Fruit fly (Drosophila melanogaster) whole organism, embryonic: Measurements from ENCODE around the gene CG32413.

Experiments used
- Awh ChIP-seq: fragments of 200-800 bp; sonication (Bioruptor generic); IDR thresholded peaks from 2 replicates; pipeline ENCODE4, ENCODE4 v1.3.6; 2022; ENCODE audit warnings: missing biosample characterization, missing genetic modification characterization
- BEAF-32 ChIP-seq: fragments of 200-800 bp; sonication (Bioruptor generic); optimal IDR thresholded peaks from 3 replicates; lab custom pipeline; 2017; ENCODE audit warnings: missing biosample characterization, missing genetic modification characterization, mild to moderate bottlenecking, moderate library complexity, missing genetic modification reagents
- Bdp1 ChIP-seq: fragments of 200-800 bp; sonication (Bioruptor generic); optimal IDR thresholded peaks from 3 replicates; lab custom pipeline; 2016; ENCODE audit warnings: missing biosample characterization, missing genetic modification characterization
- C15 ChIP-seq: fragments of 200-800 bp; sonication (Bioruptor generic); IDR thresholded peaks from 3 replicates; pipeline ENCODE4 v1.3.6; 2022; ENCODE audit warnings: missing biosample characterization, missing genetic modification characterization
- CG11085 ChIP-seq: fragments of 200-800 bp; sonication (Bioruptor generic); IDR thresholded peaks from 2 replicates; pipeline ENCODE4 v1.3.6; 2022; ENCODE audit warnings: missing biosample characterization, missing genetic modification characterization
- CG12219 ChIP-seq: fragments of 200-800 bp; sonication (Bioruptor generic); optimal IDR thresholded peaks from 3 replicates; lab custom pipeline; 2018; ENCODE audit warnings: missing biosample characterization, mild to moderate bottlenecking, missing genetic modification characterization
- CG12236 ChIP-seq: fragments of 200-800 bp; sonication (Bioruptor generic); optimal IDR thresholded peaks from 2 replicates; lab custom pipeline; 2016; ENCODE audit warnings: missing biosample characterization, missing genetic modification characterization
- CG13296 ChIP-seq: fragments of 200-800 bp; sonication (Bioruptor generic); optimal IDR thresholded peaks from 3 replicates; lab custom pipeline; 2018; ENCODE audit warnings: missing biosample characterization, mild to moderate bottlenecking, missing genetic modification characterization
- CG14860 ChIP-seq: fragments of 200-800 bp; sonication (Bioruptor generic); IDR thresholded peaks from 3 replicates; pipeline ENCODE4 v1.3.6; 2022; ENCODE audit warnings: missing biosample characterization, missing genetic modification characterization; ENCODE audit not compliant: partially characterized antibody
- CG15696 ChIP-seq: fragments of 200-800 bp; sonication (Bioruptor generic); optimal IDR thresholded peaks from 2 replicates; lab custom pipeline; 2019; ENCODE audit warnings: missing biosample characterization, mild to moderate bottlenecking, missing genetic modification characterization, moderate library complexity
- CG1647 ChIP-seq: fragments of 200-800 bp; sonication (Bioruptor generic); optimal IDR thresholded peaks from 3 replicates; lab custom pipeline; 2016; ENCODE audit warnings: missing biosample characterization, missing genetic modification characterization
- CG17186 ChIP-seq: fragments of 200-800 bp; sonication (Bioruptor generic); optimal IDR thresholded peaks from 3 replicates; lab custom pipeline; 2017; ENCODE audit warnings: missing biosample characterization, missing genetic modification reagents, missing genetic modification characterization
- CG1792 ChIP-seq: fragments of 200-800 bp; sonication (Bioruptor generic); optimal IDR thresholded peaks from 2 replicates; lab custom pipeline; 2016; ENCODE audit warnings: missing biosample characterization, missing genetic modification characterization
- CG18599 ChIP-seq: fragments of 200-800 bp; sonication (Bioruptor generic); optimal IDR thresholded peaks from 3 replicates; lab custom pipeline; 2017; ENCODE audit warnings: missing biosample characterization, missing genetic modification characterization, mild to moderate bottlenecking, moderate library complexity, missing genetic modification reagents
- CG18764 ChIP-seq: fragments of 200-800 bp; sonication (Bioruptor generic); optimal IDR thresholded peaks from 3 replicates; lab custom pipeline; 2016; ENCODE audit warnings: missing biosample characterization, missing genetic modification characterization
- CG2120 ChIP-seq: fragments of 200-800 bp; sonication (Bioruptor generic); optimal IDR thresholded peaks from 3 replicates; lab custom pipeline; 2016; ENCODE audit warnings: missing biosample characterization, missing genetic modification characterization
- CG2875 ChIP-seq: fragments of 200-800 bp; sonication (Bioruptor generic); optimal IDR thresholded peaks from 2 replicates; lab custom pipeline; 2017; ENCODE audit warnings: missing biosample characterization, mild to moderate bottlenecking, missing genetic modification characterization, missing genetic modification reagents
- CG3995 ChIP-seq: fragments of 200-800 bp; sonication (Bioruptor generic); optimal IDR thresholded peaks from 3 replicates; lab custom pipeline; 2016; ENCODE audit warnings: missing biosample characterization, missing genetic modification characterization
- CG6765 ChIP-seq: fragments of 200-800 bp; sonication (Bioruptor generic); optimal IDR thresholded peaks from 3 replicates; lab custom pipeline; 2017; ENCODE audit warnings: missing biosample characterization, mild to moderate bottlenecking, missing genetic modification characterization
- CG6854 ChIP-seq: fragments of 200-800 bp; sonication (Bioruptor generic); optimal IDR thresholded peaks from 3 replicates; lab custom pipeline; 2017; ENCODE audit warnings: missing biosample characterization, mild to moderate bottlenecking, missing genetic modification characterization
- CG7963 ChIP-seq: fragments of 200-800 bp; sonication (Bioruptor generic); IDR thresholded peaks from 3 replicates; pipeline ENCODE4 v1.3.6; 2022; ENCODE audit warnings: missing biosample characterization, missing genetic modification characterization; ENCODE audit not compliant: partially characterized antibody
- CG8765 ChIP-seq: fragments of 200-800 bp; sonication (Bioruptor generic); IDR thresholded peaks from 2 replicates; pipeline ENCODE4 v1.3.6; 2022; ENCODE audit warnings: missing biosample characterization, missing genetic modification characterization
- Dbx ChIP-seq: fragments of 200-800 bp; sonication (Bioruptor generic); IDR thresholded peaks from 3 replicates; pipeline ENCODE4 v1.3.6; 2022; ENCODE audit warnings: missing biosample characterization, missing genetic modification characterization
- Dek ChIP-seq: fragments of 200-800 bp; sonication (Bioruptor generic); optimal IDR thresholded peaks from 3 replicates; lab custom pipeline; 2019; ENCODE audit warnings: missing biosample characterization, mild to moderate bottlenecking, missing genetic modification characterization, moderate library complexity
- Kr ChIP-seq: fragments of 200-800 bp; sonication (Bioruptor generic); optimal IDR thresholded peaks from 2 replicates; lab custom pipeline; 2017; ENCODE audit warnings: missing biosample characterization, mild to moderate bottlenecking, missing genetic modification characterization
- Oaz ChIP-seq: fragments of 200-800 bp; sonication (Bioruptor generic); IDR thresholded peaks from 2 replicates; pipeline ENCODE4 v1.3.6; 2022; ENCODE audit warnings: missing biosample characterization, missing genetic modification characterization
- Pdp1 ChIP-seq, 2 experiments: fragments of 200-800 bp; sonication (Bioruptor generic); optimal IDR thresholded peaks; 3 replicates each; lab custom pipeline; 2016; ENCODE audit warnings: missing biosample characterization in 2 of 2, missing genetic modification characterization in 2 of 2, mild to moderate bottlenecking in 1 of 2, moderate library complexity in 1 of 2
- Spps ChIP-seq: fragments of 200-800 bp; sonication (Bioruptor generic); optimal IDR thresholded peaks from 2 replicates; lab custom pipeline; 2018; ENCODE audit warnings: missing biosample characterization, mild to moderate bottlenecking, missing genetic modification characterization
- Sry-β ChIP-seq: fragments of 200-800 bp; sonication (Bioruptor generic); optimal IDR thresholded peaks from 2 replicates; lab custom pipeline; 2018; ENCODE audit warnings: missing biosample characterization, mild to moderate bottlenecking, missing genetic modification characterization, moderate library complexity
- al ChIP-seq: fragments of 200-800 bp; sonication (Bioruptor generic); IDR thresholded peaks from 2 replicates; pipeline ENCODE4 v1.3.6; 2022; ENCODE audit warnings: missing biosample characterization, missing genetic modification characterization
- ap ChIP-seq: fragments of 200-800 bp; sonication (Bioruptor generic); IDR thresholded peaks from 2 replicates; pipeline ENCODE4 v1.3.6; 2022; ENCODE audit warnings: missing biosample characterization, missing genetic modification characterization
- ase ChIP-seq: fragments of 200-800 bp; sonication (Bioruptor generic); IDR thresholded peaks from 3 replicates; pipeline ENCODE4 v1.3.6; 2022; ENCODE audit warnings: missing biosample characterization, missing genetic modification characterization
- bigmax ChIP-seq: fragments of 200-800 bp; sonication (Bioruptor generic); optimal IDR thresholded peaks from 2 replicates; lab custom pipeline; 2018; ENCODE audit warnings: missing biosample characterization, mild to moderate bottlenecking, missing genetic modification characterization
- cg ChIP-seq: fragments of 200-800 bp; sonication (Bioruptor generic); optimal IDR thresholded peaks from 3 replicates; lab custom pipeline; 2019; ENCODE audit warnings: missing biosample characterization, mild to moderate bottlenecking, missing genetic modification characterization, moderate library complexity
- ci ChIP-seq: fragments of 200-800 bp; sonication (Bioruptor generic); IDR thresholded peaks from 3 replicates; pipeline ENCODE4 v1.3.6; 2022; ENCODE audit warnings: missing biosample characterization, missing genetic modification characterization
- dmrt99B ChIP-seq: fragments of 200-800 bp; sonication (Bioruptor generic); optimal IDR thresholded peaks from 2 replicates; lab custom pipeline; 2018; ENCODE audit warnings: missing biosample characterization, mild to moderate bottlenecking, missing genetic modification characterization, moderate library complexity
- fru ChIP-seq: fragments of >200 bp; optimal IDR thresholded peaks from 2 replicates; lab custom pipeline; 2017
- grn ChIP-seq: fragments of 200-800 bp; sonication (Bioruptor generic); optimal IDR thresholded peaks from 3 replicates; lab custom pipeline; 2017; ENCODE audit warnings: missing biosample characterization, missing genetic modification characterization
- gsb-n ChIP-seq: fragments of 200-800 bp; sonication (Bioruptor generic); optimal IDR thresholded peaks from 3 replicates; lab custom pipeline; 2018; ENCODE audit warnings: missing biosample characterization, mild to moderate bottlenecking, missing genetic modification characterization
- inv ChIP-seq: fragments of 200-800 bp; sonication (Bioruptor generic); IDR thresholded peaks from 2 replicates; pipeline ENCODE4 v1.3.6; 2022; ENCODE audit warnings: missing biosample characterization, missing genetic modification characterization; ENCODE audit not compliant: partially characterized antibody
- kah ChIP-seq: fragments of 200-800 bp; sonication (Bioruptor generic); optimal IDR thresholded peaks from 2 replicates; lab custom pipeline; 2018; ENCODE audit warnings: missing biosample characterization, mild to moderate bottlenecking, missing genetic modification characterization
- org-1 ChIP-seq: fragments of 200-800 bp; sonication (Bioruptor generic); optimal IDR thresholded peaks from 2 replicates; lab custom pipeline; 2017; ENCODE audit warnings: missing biosample characterization, missing genetic modification characterization
- run ChIP-seq: fragments of 200-800 bp; sonication (Bioruptor generic); optimal IDR thresholded peaks from 3 replicates; lab custom pipeline; 2018; ENCODE audit warnings: missing biosample characterization, mild to moderate bottlenecking, missing genetic modification characterization
- salm ChIP-seq: fragments of 200-800 bp; sonication (Bioruptor generic); optimal IDR thresholded peaks from 2 replicates; lab custom pipeline; 2018; ENCODE audit warnings: missing biosample characterization, mild to moderate bottlenecking, missing genetic modification characterization
- scrt ChIP-seq: fragments of 200-800 bp; sonication (Bioruptor generic); optimal IDR thresholded peaks from 2 replicates; lab custom pipeline; 2018; ENCODE audit warnings: missing biosample characterization, mild to moderate bottlenecking, missing genetic modification characterization, moderate library complexity
- slou ChIP-seq: fragments of 200-800 bp; sonication (Bioruptor generic); optimal IDR thresholded peaks from 3 replicates; lab custom pipeline; 2016; ENCODE audit warnings: missing biosample characterization, missing genetic modification characterization
- tin ChIP-seq: fragments of 200-800 bp; sonication (Bioruptor generic); optimal IDR thresholded peaks from 3 replicates; lab custom pipeline; 2016; ENCODE audit warnings: missing biosample characterization, missing genetic modification characterization
- vfl ChIP-seq: fragments of 200-800 bp; sonication (Bioruptor generic); optimal IDR thresholded peaks from 2 replicates; lab custom pipeline; 2016; ENCODE audit warnings: missing biosample characterization, missing genetic modification characterization
- vvl ChIP-seq: fragments of 200-800 bp; sonication (Bioruptor generic); IDR thresholded peaks from 2 replicates; pipeline ENCODE4 v1.3.6; 2022; ENCODE audit warnings: missing biosample characterization, missing genetic modification characterization
- yki ChIP-seq: fragments of >200 bp; optimal IDR thresholded peaks from 3 replicates; lab custom pipeline; 2018

The CG32413 gene

DNA sequence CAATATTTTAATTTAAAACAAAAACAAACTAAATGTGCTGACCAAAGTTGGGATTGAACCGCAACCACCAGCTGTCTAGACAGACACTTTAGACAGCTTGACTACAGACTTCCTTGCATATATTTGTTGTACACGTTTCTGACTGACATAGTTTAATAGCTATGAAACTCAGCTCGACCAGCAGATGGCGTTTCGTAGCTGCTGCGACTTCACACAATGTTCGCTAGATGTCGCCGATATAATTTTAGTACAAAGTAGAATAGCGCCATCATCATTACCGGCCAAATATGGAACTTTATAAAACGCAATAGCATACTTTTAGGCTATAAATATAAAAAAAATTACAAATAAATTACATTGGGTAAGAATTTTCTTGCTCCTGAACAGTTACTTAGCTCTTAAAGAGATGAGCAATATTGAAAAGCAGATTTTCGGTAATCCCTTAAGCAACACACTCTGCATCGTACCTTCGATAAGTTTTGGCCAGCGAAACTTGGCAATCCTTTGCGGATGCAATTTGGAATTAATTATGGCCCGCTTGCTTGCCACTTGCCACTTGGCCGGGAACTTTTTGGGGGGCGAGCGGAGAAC lies 34.1 kb downstream of the CG32413 start (continued):
- TF ChIP-seq CG18599 (GFP tag; lab: Kevin White, UChicago) (peak; percentile 45), dmrt99B (tag; lab: Kevin White, UChicago) (peak; percentile 60), CG2120 (GFP tag; lab: Kevin White, UChicago) (no peak), CG13296 (no peak), vfl (GFP tag; lab: Kevin White, UChicago) (no peak), cg (GFP tag; lab: Kevin White, UChicago) (no peak), ase (GFP tag; lab: Robert Waterston, UW) (peak; percentile 80), gsb-n (peak; percentile 45), BEAF-32 (GFP tag; lab: Kevin White, UChicago) (no peak), CG11085 (GFP tag; lab: Robert Waterston, UW) (peak; percentile 81), bigmax (GFP tag; lab: Kevin White, UChicago) (no peak), CG14860 (GFP tag; lab: Robert Waterston, UW) (no peak), yki (lab: Kevin White, UChicago) (no peak), slou (GFP tag; lab: Kevin White, UChicago) (peak; percentile 48), Dek (tag; lab: Kevin White, UChicago) (peak; percentile 24), Spps (tag; lab: Kevin White, UChicago) (peak; percentile 57), Pdp1 (GFP tag; optimal IDR thresholded peaks at IDR 0.05; lab: Kevin White, UChicago) (peak in 1 of 2 experiments; percentile 28), kah (no peak), ci (peak; percentile 91), Kr (no peak), CG12236 (no peak), inv (GFP tag; lab: Robert Waterston, UW) (peak; percentile 37; the same call in 1 of the 2 replicates), Dbx (GFP tag; lab: Robert Waterston, UW) (peak; percentile 86), CG7963 (GFP tag; lab: Robert Waterston, UW) (no peak), grn (GFP tag; lab: Kevin White, UChicago) (no peak), scrt (peak; percentile 34), salm (tag; lab: Kevin White, UChicago) (no peak), Sry-β (peak; percentile 9), fru (lab: Kevin White, UChicago) (no peak), CG8765 (GFP tag; lab: Robert Waterston, UW) (peak; percentile 53; the same call in 1 of the 2 replicates), tin (peak; percentile 88), Bdp1 (GFP tag; lab: Kevin White, UChicago) (peak; percentile 95), CG2875 (GFP tag; lab: Kevin White, UChicago) (no peak), CG1792 (peak; percentile 67), C15 (GFP tag; lab: Robert Waterston, UW) (no peak), al (no peak; the same call in 1 of the 2 replicates), CG15696 (tag; lab: Kevin White, UChicago) (peak; percentile 91), CG6765 (GFP tag; lab: Kevin White, UChicago) (no peak), Awh (peak; percentile 64; the same call in 1 of the 2 replicates), CG3995 (GFP tag; lab: Kevin White, UChicago) (no peak), vvl (GFP tag; lab: Robert Waterston, UW) (peak; percentile 97), CG12219 (GFP tag; lab: Kevin White, UChicago) (no peak), Oaz (GFP tag; lab: Robert Waterston, UW) (0 out of 2 replicates have a peak, but pooled peaks have one; percentile 13), ap (GFP tag; lab: Robert Waterston, UW) (peak; percentile 52), CG17186 (GFP tag; lab: Kevin White, UChicago) (peak; percentile 4), CG1647 (peak; percentile 27), CG6854 (GFP tag; lab: Kevin White, UChicago) (no peak), run (tag; lab: Kevin White, UChicago) (no peak), org-1 (GFP tag; lab: Kevin White, UChicago) (no peak), CG18764 (peak; percentile 70)
